Fruit fly (Drosophila melanogaster) S2 (cell line): ENCODE measurements around the gene CG17732.

Experiments used
- CG8478 ChIP-seq: fragments of >200 bp; optimal IDR thresholded peaks from 2 replicates; lab custom pipeline; 2018
- CTCF ChIP-seq, 2 experiments: fragments of >200 bp; optimal IDR thresholded peaks; 2 replicates each; lab custom pipeline; 2018

Gene CG17732

dm6 chr3L:19979592-19979991, 1.9 kb upstream of the CG17732 start, which contains the start of gene CG14182:
Gene CG14182 (minus strand): TSS chr3L:19979812.
- no peak for TF ChIP-seq CTCF (optimal IDR thresholded peaks at IDR 0.05; lab: Kevin White, UChicago)
- no peak for TF ChIP-seq CG8478 (lab: Kevin White, UChicago)

dm6 chr3L:19985768-19986167, 4.3 kb downstream of the CG17732 start, which contains the start of the genes hale and schuy:
Gene hale (minus strand): TSS chr3L:19985868.
Gene schuy (plus strand): TSS chr3L:19986093.
- TF ChIP-seq CTCF (optimal IDR thresholded peaks at IDR 0.05; lab: Kevin White, UChicago) (no peak), CG8478 (lab: Kevin White, UChicago) (no peak)

DNA sequence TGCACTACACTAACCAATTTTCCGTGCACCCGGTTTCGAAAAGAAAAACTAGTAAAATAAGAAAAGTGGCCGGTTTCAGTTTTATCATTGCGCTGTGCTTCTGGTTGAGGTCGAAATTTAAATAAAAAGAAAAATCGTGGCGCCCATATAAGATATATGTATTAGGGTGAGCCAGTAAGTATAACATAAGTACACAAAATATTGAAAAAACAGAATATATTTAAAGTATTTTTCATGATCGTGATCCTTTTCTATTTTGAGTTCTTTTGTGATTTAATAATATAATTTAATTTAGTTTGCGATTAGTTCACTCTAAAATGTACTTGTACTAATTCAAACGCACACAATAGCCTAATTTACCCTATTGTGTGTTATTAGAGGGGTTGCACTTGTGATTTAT, 7.4 kb downstream of the CG17732 start, which contains the start of gene Csas:
Gene Csas (minus strand): TSS at position 101 of the 400 bp plus-strand sequence.
- TF ChIP-seq CG8478 (lab: Kevin White, UChicago) (no peak), CTCF (optimal IDR thresholded peaks at IDR 0.05; lab: Kevin White, UChicago) (no peak)

DNA sequence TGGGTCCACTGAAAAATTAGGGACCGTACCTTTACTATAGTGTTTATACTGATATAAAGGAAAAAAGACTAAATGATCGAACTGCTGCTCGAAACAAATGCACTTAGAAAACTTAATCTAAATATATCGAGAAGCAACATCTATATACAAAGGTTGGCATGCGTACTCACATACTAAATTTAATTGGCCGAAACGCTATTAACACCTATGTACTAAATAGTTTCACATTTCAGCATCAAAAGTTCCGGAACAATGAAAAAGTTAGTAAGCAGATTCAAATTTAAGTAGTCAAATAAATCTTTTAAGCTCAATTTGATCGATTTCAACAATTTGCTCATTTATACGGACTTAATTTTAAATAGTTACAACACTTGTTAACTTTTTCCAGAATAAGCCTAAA, 9.6 kb downstream of the CG17732 start, which contains the start of gene fln:
Gene fln (minus strand): TSS at position 101 of the 400 bp plus-strand sequence.
- TF ChIP-seq CTCF (optimal IDR thresholded peaks at IDR 0.05; lab: Kevin White, UChicago) (no peak), CG8478 (lab: Kevin White, UChicago) (no peak)

DNA sequence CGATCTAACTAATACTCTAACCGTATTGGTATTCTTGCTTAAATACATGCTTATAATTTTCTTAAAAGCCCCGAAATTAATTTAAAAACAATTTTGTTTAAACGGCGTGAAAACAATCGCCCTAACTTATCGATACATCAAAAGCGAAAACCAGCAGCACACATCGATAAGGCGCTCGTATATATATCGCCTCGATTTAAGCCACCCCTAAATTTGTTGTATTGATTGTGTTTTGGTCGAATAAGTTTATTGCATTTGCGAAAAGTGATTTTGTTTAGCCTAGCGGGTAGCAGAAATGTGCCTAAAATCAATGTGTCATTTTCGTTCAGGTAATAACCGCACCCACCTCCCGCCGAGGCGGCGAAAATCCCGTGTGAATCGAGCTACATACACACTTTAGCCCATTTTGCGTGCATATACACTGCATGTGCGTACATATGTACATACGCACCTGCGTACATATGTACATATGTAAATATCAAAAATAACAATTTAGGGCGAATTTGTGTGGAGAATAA, 10.3 kb downstream of the CG17732 start, which contains the start of the genes CG7646 and Nca:
Gene CG7646 (plus strand): TSS at position 174 of the 518 bp plus-strand sequence.
Gene Nca (plus strand): TSS at position 174 of the 518 bp plus-strand sequence.
- TF ChIP-seq CG8478 (lab: Kevin White, UChicago): no peak
- no peak for TF ChIP-seq CTCF (optimal IDR thresholded peaks at IDR 0.05; lab: Kevin White, UChicago)

DNA sequence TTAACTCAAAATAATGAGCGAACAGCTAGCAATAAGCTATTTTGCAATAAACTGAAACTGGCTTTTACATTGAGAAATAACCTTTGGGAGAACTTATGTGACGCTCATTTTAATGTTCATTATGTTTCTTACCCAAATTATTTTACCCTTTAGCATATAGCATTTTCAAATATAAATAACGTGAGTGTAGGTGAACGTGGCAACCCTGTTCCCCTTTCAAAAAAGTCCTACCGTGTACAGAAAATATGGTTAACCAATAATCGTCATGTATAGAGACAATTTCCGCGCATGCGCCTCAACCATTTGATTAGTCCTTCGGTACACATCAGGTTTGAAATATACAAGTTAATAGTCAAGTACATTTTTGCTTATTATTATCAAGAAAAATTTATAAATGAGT, 12.5 kb downstream of the CG17732 start:
- TF ChIP-seq CTCF (optimal IDR thresholded peaks at IDR 0.05; lab: Kevin White, UChicago): no peak

- TF ChIP-seq CTCF (optimal IDR thresholded peaks at IDR 0.05; lab: Kevin White, UChicago): no peak
- no peak for TF ChIP-seq CG8478 (lab: Kevin White, UChicago)
These were observed 18.7 kb downstream of the CG17732 start, which contains the start of the genes Tom20 and Gabat for dm6 chr3L:20000081-20000736. Gene Tom20 (plus strand): TSS chr3L:20000644. Gene Gabat (minus strand): TSS chr3L:20000686.

- TF ChIP-seq CG8478 (lab: Kevin White, UChicago) (no peak), CTCF (optimal IDR thresholded peaks at IDR 0.05; lab: Kevin White, UChicago) (peak in 1 of 2 experiments; percentile 41)
These were observed 19.6 kb downstream of the CG17732 start for dm6 chr3L:20000878-20001640.

DNA sequence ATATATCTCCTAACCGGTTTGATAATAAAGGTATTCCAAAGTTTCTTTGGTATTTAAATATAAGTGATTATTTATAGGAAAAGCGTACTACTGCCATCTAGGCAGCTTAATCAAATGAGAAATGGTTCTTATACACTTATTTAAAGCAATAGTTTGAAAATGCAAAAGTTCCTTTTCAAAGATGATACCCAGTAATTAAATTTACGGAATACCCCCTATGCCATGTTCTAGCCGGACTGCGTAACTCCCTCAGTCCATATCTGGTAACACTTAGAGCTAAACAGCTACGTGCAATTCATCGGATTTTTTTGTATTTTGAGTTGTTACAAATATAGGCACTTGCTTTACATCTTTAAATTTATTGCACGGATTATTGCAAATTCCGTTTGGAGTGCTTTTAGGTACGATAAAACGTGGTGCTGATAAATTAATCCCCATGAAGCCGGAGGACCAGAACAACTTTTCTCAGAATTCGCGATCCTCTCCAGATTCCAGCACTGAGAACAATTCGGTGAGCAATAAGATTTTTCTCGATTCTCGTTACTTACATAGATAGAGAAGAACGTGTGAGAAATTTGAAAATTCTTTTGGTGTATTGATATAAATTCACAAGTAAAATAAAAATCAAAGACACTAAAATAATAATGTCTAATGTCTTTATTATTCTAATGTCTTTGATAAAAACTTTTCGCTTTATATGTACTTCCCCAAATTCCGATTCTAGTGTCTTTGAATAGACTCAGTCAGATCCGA, 21.2 kb downstream of the CG17732 start, which contains the start of gene CG7668:
Gene CG7668 (plus strand): TSS at position 255 of the 753 bp plus-strand sequence.
- no peak for TF ChIP-seq CG8478 (lab: Kevin White, UChicago)
- TF ChIP-seq CTCF (optimal IDR thresholded peaks at IDR 0.05; lab: Kevin White, UChicago): no peak

dm6 chr3L:20003235-20003493, 21.7 kb downstream of the CG17732 start:
- TF ChIP-seq CTCF (optimal IDR thresholded peaks at IDR 0.05; lab: Kevin White, UChicago) (no peak), CG8478 (lab: Kevin White, UChicago) (no peak)

DNA sequence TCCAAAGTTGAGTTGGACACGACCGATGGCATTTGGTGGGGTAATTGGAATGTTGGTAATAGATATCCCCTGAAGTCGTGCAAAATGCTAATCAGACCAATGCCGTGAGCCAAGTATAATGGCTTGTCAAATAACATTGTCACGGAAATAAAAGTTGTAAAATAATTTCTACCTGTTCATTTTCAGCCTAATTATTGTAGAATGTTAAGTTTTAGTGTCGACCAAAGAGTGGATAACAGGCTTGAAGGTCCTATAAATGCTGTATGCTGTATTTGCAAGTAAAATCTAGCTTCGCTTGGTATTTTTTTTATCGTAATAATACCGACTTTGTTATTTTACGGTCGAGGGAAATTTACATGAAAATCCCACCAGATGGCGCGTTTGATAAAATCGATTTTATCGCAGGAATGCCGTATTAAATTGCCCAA, 23.0 kb downstream of the CG17732 start:
- TF ChIP-seq CG8478 (lab: Kevin White, UChicago): no peak
- peak; percentile 86 to 88 for TF ChIP-seq CTCF (optimal IDR thresholded peaks at IDR 0.05; lab: Kevin White, UChicago)

DNA sequence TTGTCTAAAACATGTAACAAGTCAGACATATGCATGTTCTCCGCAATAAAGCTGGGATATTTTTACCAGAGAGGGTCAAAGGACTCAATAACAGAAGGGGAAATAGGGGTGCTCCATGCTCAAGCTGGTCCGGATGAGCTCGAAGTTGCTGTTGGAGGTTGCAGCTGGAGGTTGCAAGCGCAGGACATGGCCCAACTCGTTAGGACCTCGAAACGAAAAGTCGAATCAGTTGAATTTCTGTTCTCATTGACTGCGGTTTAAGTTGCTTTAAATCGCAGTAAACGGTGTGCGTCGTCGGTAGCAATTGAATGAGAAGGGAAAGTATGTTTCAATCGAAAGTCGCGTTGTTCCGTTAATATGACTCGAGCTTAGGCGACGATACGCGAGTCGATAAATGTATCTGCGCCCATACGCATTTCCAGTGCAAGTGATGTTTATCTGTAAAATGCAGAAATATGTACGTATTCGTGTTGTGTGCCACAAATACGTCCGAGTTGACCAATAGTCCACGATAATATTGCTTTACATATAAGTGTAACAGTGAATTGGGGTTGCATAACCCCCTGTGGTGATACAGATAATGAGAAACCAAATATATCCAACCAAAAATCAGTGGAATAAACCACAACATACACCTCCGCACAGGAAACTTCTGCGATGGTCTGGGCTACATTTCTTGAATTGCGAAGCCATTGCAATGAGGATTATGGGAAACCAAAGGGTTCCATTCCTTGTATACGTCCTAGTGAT, 23.7 kb downstream of the CG17732 start, which contains the start of gene kug:
Gene kug (plus strand): TSS at position 269 of the 750 bp plus-strand sequence.
- peak in 1 of 2 experiments; percentile 40 for TF ChIP-seq CTCF (optimal IDR thresholded peaks at IDR 0.05; lab: Kevin White, UChicago)
- no peak for TF ChIP-seq CG8478 (lab: Kevin White, UChicago)
